Worm (Caenorhabditis elegans): ENCODE data around the gene W03G11.3.

DNA sequence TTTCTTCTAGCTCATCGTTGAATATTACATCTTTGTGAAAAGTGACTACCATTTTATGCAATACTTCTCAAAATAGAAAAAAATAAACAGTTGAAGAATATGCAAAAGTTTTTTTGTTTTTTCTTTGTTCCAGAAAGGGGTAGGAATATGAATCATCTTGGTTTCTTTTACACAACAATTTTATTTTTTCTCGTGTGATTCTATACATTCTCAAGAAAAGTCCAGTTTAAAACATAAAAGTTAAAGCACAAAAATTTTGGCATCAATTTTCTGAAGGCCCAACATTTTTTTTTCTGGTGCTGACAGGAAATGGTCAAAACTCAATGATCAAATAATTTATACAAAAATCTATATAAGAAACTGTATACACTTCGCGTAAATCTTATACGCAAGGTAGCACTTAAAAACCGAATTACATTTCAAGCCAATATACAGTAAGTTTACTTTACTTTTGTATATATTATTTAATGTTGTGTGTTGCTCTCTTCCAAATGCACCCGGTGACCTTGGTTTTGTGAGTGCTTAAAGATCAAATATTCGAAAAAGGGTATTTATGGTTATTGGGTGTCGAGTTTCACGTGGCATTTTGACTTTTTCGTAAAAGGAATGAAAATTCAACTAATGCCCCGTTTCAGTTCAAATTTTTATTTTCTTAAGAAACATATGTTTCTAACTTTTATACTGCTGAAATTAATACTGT lies 5.1 kb upstream of the W03G11.3 start, which contains the start of the genes W03G11.2 and lgc-13:
- TF ChIP-seq nhr-11 (tag; optimal IDR thresholded peaks at IDR 0.05) = no peak
- TF ChIP-seq unc-62 (GFP tag; optimal IDR thresholded peaks at IDR 0.05) = no peak
- no peak for TF ChIP-seq nhr-77 (tag; optimal IDR thresholded peaks at IDR 0.05)
- TF ChIP-seq ZK546.5 (tag; optimal IDR thresholded peaks at IDR 0.05) = no peak
- no peak for TF ChIP-seq pha-4 (tag; optimal IDR thresholded peaks at IDR 0.05)
- TF ChIP-seq pqm-1 (tag; optimal IDR thresholded peaks at IDR 0.05) = no peak
- TF ChIP-seq fkh-10 (GFP tag; optimal IDR thresholded peaks at IDR 0.05) = no peak
- no peak for TF ChIP-seq ama-1 (optimal IDR thresholded peaks at IDR 0.05)
- TF ChIP-seq fos-1 (tag; optimal IDR thresholded peaks at IDR 0.05) = no peak
- no peak for TF ChIP-seq elt-1 (tag; optimal IDR thresholded peaks at IDR 0.05)
- TF ChIP-seq lin-39 (tag; optimal IDR thresholded peaks at IDR 0.05) = no peak
- no peak for TF ChIP-seq tbx-2 (tag; optimal IDR thresholded peaks at IDR 0.05)
